Worm (Caenorhabditis elegans) whole organism, L2 larva: Measurements from ENCODE around the gene F46H5.5.

ENCODE experiments used
- F13H6.1 ChIP-seq: sonication (generic microtip); optimal IDR thresholded peaks from 2 replicates; lab custom pipeline; 2016; ENCODE audit warnings: missing genetic modification characterization, missing compliant biosample characterization
- alr-1 ChIP-seq: fragments of 150-350 bp; optimal IDR thresholded peaks from 2 replicates; lab custom pipeline; 2014; ENCODE audit warnings: missing biosample characterization, missing genetic modification characterization
- ama-1 ChIP-seq: fragments of 150-350 bp; optimal IDR thresholded peaks from 2 replicates; lab custom pipeline; 2018; ENCODE audit warnings: inconsistent platforms
- blmp-1 ChIP-seq: sonication (generic microtip); optimal IDR thresholded peaks from 2 replicates; lab custom pipeline; 2017; ENCODE audit warnings: missing genetic modification characterization, mild to moderate bottlenecking, missing compliant biosample characterization, antibody characterized with exemption, moderate library complexity; ENCODE audit not compliant: insufficient read depth
- ceh-82 ChIP-seq: fragments of 150-350 bp; optimal IDR thresholded peaks from 2 replicates; lab custom pipeline; 2014; ENCODE audit warnings: missing biosample characterization, missing genetic modification characterization
- dmd-4 ChIP-seq: sonication (generic microtip); optimal IDR thresholded peaks from 2 replicates; lab custom pipeline; 2017; ENCODE audit warnings: missing biosample characterization, missing genetic modification characterization
- elt-1 ChIP-seq: fragments of 150-350 bp; optimal IDR thresholded peaks from 2 replicates; lab custom pipeline; 2014; ENCODE audit warnings: missing biosample characterization, missing genetic modification characterization
- lin-11 ChIP-seq: fragments of 150-350 bp; sonication (generic microtip); optimal IDR thresholded peaks from 2 replicates; lab custom pipeline; 2014; ENCODE audit warnings: missing biosample characterization, missing genetic modification characterization, inconsistent platforms, mixed read lengths
- lin-13 ChIP-seq: fragments of 150-350 bp; optimal IDR thresholded peaks from 2 replicates; lab custom pipeline; 2014; ENCODE audit warnings: missing biosample characterization, missing genetic modification reagents, missing genetic modification characterization
- lin-39 ChIP-seq: fragments of 150-350 bp; optimal IDR thresholded peaks from 2 replicates; lab custom pipeline; 2014; ENCODE audit warnings: missing biosample characterization, missing genetic modification reagents, missing genetic modification characterization
- lsy-2 ChIP-seq, 2 experiments: fragments of 150-350 bp in 1 of 2; sonication (generic microtip) in 1 of 2; optimal IDR thresholded peaks; 2 replicates each; lab custom pipeline; 2014 to 2017; ENCODE audit warnings: missing biosample characterization in 2 of 2, missing genetic modification characterization in 2 of 2
- mab-5 ChIP-seq: fragments of 150-350 bp; optimal IDR thresholded peaks from 2 replicates; lab custom pipeline; 2014; ENCODE audit warnings: missing biosample characterization, missing genetic modification characterization
- mbf-1 ChIP-seq: sonication (generic microtip); optimal IDR thresholded peaks from 2 replicates; lab custom pipeline; 2017; ENCODE audit warnings: missing biosample characterization, missing genetic modification characterization
- mdl-1 ChIP-seq, 2 experiments: fragments of 150-350 bp in 1 of 2; sonication (generic microtip) in 1 of 2; optimal IDR thresholded peaks; 2 replicates each; lab custom pipeline; 2017; ENCODE audit warnings: missing biosample characterization in 2 of 2, missing genetic modification characterization in 2 of 2
- nhr-10 ChIP-seq: sonication (generic microtip); optimal IDR thresholded peaks from 2 replicates; lab custom pipeline; 2017; ENCODE audit warnings: missing biosample characterization, missing genetic modification characterization
- nhr-11 ChIP-seq: fragments of 150-350 bp; optimal IDR thresholded peaks from 2 replicates; lab custom pipeline; 2014; ENCODE audit warnings: missing biosample characterization, missing genetic modification characterization
- nhr-129 ChIP-seq: fragments of 150-350 bp; optimal IDR thresholded peaks from 2 replicates; lab custom pipeline; 2014; ENCODE audit warnings: missing biosample characterization, missing genetic modification characterization
- nhr-21 ChIP-seq: fragments of 150-350 bp; optimal IDR thresholded peaks from 2 replicates; lab custom pipeline; 2014; ENCODE audit warnings: missing biosample characterization, missing genetic modification characterization
- nhr-23 ChIP-seq: fragments of 150-350 bp; optimal IDR thresholded peaks from 2 replicates; lab custom pipeline; 2014; ENCODE audit warnings: missing biosample characterization, missing genetic modification reagents, missing genetic modification characterization
- nhr-237 ChIP-seq: fragments of 150-350 bp; optimal IDR thresholded peaks from 2 replicates; lab custom pipeline; 2014; ENCODE audit warnings: missing biosample characterization, missing genetic modification characterization
- nhr-25 ChIP-seq: fragments of 150-350 bp; sonication (generic microtip); optimal IDR thresholded peaks from 3 replicates; lab custom pipeline; 2014; ENCODE audit warnings: missing biosample characterization, missing genetic modification characterization
- nhr-6 ChIP-seq: fragments of 150-350 bp; optimal IDR thresholded peaks from 2 replicates; lab custom pipeline; 2014; ENCODE audit warnings: missing biosample characterization, missing genetic modification characterization
- nhr-77 ChIP-seq: fragments of 150-350 bp; optimal IDR thresholded peaks from 2 replicates; lab custom pipeline; 2014; ENCODE audit warnings: missing biosample characterization, missing genetic modification characterization
- peb-1 ChIP-seq: fragments of 150-350 bp; optimal IDR thresholded peaks from 2 replicates; lab custom pipeline; 2014; ENCODE audit warnings: missing biosample characterization, missing genetic modification characterization
- sem-4 ChIP-seq: fragments of 150-350 bp; optimal IDR thresholded peaks from 2 replicates; lab custom pipeline; 2014; ENCODE audit warnings: missing biosample characterization, missing genetic modification reagents, missing genetic modification characterization
- skn-1 ChIP-seq: sonication (generic microtip); optimal IDR thresholded peaks from 2 replicates; lab custom pipeline; 2017; ENCODE audit warnings: missing biosample characterization, missing genetic modification characterization
- sma-3 ChIP-seq: sonication (generic microtip); optimal IDR thresholded peaks from 2 replicates; lab custom pipeline; 2016; ENCODE audit warnings: missing genetic modification reagents, missing genetic modification characterization, missing compliant biosample characterization
- sma-9 ChIP-seq, 2 experiments: fragments of 150-350 bp in 1 of 2; sonication (generic microtip) in 1 of 2; optimal IDR thresholded peaks; 2 replicates each; lab custom pipeline; 2014 to 2016; ENCODE audit warnings: missing genetic modification characterization in 2 of 2, mild to moderate bottlenecking in 1 of 2, missing biosample characterization in 1 of 2, missing compliant biosample characterization in 1 of 2, missing genetic modification reagents in 1 of 2, moderate library complexity in 1 of 2
- snpc-4 ChIP-seq: fragments of 150-350 bp; optimal IDR thresholded peaks from 2 replicates; lab custom pipeline; 2014; ENCODE audit warnings: missing biosample characterization, missing genetic modification characterization
- unc-55 ChIP-seq: fragments of 150-350 bp; sonication (generic microtip); optimal IDR thresholded peaks from 3 replicates; lab custom pipeline; 2014; ENCODE audit warnings: missing biosample characterization, missing genetic modification reagents, missing genetic modification characterization
- unc-62 ChIP-seq: fragments of 150-350 bp; optimal IDR thresholded peaks from 2 replicates; lab custom pipeline; 2014; ENCODE audit warnings: missing biosample characterization, missing genetic modification reagents, missing genetic modification characterization
- ztf-1 ChIP-seq: fragments of 200-800 bp; sonication (Bioruptor generic); conservative IDR thresholded peaks from 2 replicates; pipeline ENCODE4 v1.3.6; 2022; ENCODE audit warnings: missing genetic modification characterization, missing compliant biosample characterization
- ztf-11 ChIP-seq: sonication (generic microtip); optimal IDR thresholded peaks from 2 replicates; lab custom pipeline; 2017; ENCODE audit warnings: missing biosample characterization, missing genetic modification characterization
- ztf-4 ChIP-seq: fragments of 150-350 bp; optimal IDR thresholded peaks from 2 replicates; lab custom pipeline; 2014; ENCODE audit warnings: missing biosample characterization, missing genetic modification characterization

Gene F46H5.5

DNA sequence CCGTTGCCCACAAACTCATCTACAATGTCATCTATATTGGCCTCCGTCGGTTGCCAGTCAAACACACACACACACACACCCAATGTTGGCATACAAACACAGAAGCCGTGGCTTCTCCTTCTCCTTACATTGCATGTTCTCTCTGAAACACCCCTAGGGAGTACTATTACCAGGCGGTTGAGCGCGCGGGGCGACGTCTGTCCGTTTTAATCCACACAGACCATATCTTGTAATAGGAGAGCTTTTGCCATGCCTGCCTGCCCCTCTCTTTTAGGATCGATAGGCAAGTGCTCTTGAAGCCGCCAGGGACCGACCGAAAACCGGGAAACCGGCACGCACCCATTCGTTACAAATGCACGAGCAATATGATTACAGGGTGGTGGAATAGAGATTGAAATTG lies 32.3 kb downstream of the F46H5.5 start:
- TF ChIP-seq lsy-2 (tag; optimal IDR thresholded peaks at IDR 0.05; lab: Kevin White, UChicago) (no peak), ama-1 (lab: Kevin White, UChicago) (no peak), unc-55 (GFP tag; lab: Kevin White, UChicago) (no peak), elt-1 (tag; lab: Kevin White, UChicago) (no peak), skn-1 (tag; lab: Kevin White, UChicago) (no peak), alr-1 (tag; lab: Kevin White, UChicago) (no peak), nhr-25 (tag; lab: Kevin White, UChicago) (no peak), nhr-237 (tag; lab: Kevin White, UChicago) (no peak)

DNA sequence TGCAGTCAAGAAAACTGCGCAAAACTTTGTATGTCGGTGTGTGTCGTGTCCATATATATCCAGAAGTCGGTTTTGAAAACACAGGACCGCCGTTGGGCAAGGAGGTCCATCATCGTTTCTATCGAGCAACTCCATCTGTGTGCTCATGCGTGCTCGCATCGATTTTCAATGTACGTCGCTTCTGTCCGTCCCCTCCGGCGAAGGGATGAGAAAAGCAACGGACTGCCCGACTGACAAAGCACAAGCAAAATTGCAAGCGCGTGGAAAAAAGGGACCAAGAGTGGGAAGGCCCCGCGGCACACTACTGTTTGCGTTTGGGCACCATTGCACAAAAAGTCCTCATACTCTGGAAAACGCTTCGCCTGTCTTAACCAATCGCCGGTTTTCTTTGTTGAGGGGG lies 34.4 kb downstream of the F46H5.5 start:
- no peak for TF ChIP-seq lin-13 (GFP tag; lab: Kevin White, UChicago)
- no peak for TF ChIP-seq ceh-82 (tag; lab: Kevin White, UChicago)
- peak; percentile 30 for TF ChIP-seq unc-55 (GFP tag; lab: Kevin White, UChicago)

DNA sequence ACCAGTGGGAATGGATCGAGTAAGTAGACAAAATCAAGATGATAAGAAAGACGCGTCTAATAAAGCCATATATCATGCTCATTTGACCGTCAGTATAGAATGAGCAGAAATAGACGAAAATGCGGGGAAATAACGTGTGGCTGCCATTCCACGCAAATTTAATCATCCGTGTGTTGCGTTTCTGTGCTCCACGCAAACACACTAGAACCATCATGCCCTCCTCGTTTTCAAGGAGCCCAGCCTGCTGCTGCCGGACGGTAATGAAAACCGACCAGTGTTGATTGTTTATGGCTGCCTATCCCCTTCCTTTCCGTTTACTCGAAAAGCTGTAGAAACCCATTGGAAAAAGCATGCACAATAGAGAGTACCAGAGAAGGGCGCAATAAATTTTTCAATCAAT lies 36.6 kb downstream of the F46H5.5 start:
- TF ChIP-seq nhr-23 (tag; lab: Kevin White, UChicago) (no peak), nhr-77 (tag; lab: Kevin White, UChicago) (no peak), sma-3 (GFP tag; lab: Kevin White, UChicago) (no peak), ztf-1 (no peak), lsy-2 (tag; optimal IDR thresholded peaks at IDR 0.05; lab: Kevin White, UChicago) (no peak), sem-4 (tag; lab: Kevin White, UChicago) (no peak), ztf-11 (tag; lab: Kevin White, UChicago) (no peak), nhr-6 (no peak), mdl-1 (tag; optimal IDR thresholded peaks at IDR 0.05; lab: Kevin White, UChicago) (no peak), skn-1 (tag; lab: Kevin White, UChicago) (no peak), elt-1 (tag; lab: Kevin White, UChicago) (no peak), lin-39 (tag; lab: Kevin White, UChicago) (no peak), nhr-11 (tag; lab: Kevin White, UChicago) (no peak), mbf-1 (tag; lab: Kevin White, UChicago) (no peak), nhr-237 (tag; lab: Kevin White, UChicago) (no peak), F13H6.1 (tag; lab: Kevin White, UChicago) (no peak), unc-55 (GFP tag; lab: Kevin White, UChicago) (no peak), dmd-4 (tag; lab: Kevin White, UChicago) (no peak)

DNA sequence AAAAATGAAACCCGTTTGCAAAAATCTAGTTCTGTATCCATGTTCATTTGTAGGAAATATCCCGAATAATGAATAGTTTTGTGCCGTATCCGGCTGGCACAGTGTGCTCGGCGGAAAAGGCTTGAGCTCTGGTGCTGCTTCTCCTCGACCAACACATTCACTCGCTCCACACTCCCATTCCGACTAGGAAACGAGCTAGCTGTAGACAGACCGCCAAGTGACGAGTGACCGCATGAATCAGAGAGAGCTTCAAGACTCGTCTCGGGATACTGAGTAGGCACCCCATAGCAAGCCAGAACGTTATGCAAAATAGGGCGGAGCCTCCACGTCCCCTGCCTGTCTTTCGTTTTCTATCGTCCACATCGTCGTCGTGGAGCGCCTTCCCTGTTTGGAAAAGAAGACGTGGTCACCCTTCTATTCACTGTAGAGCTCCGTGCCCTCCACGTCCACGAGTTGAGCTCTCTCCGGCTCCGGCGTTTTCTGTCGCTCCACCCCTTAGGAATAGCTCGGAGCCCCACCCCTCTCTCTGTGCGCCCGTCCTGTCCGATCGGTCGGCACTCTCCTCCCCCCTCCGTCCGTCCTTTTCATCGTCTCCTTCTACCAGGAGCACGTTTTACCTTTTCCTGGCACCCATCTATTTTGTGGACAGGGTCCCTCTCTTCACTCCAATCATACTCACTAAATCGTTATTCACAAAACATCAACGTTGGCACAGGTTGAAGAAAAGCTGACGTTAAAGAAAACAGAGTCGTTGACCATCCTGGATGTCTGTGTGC lies 38.9 kb downstream of the F46H5.5 start, which contains the start of gene syd-9:
Gene syd-9, plus strand, starts transcription at position 394 of the 776 bp plus-strand sequence.
- no peak for TF ChIP-seq peb-1 (tag; lab: Kevin White, UChicago)
- TF ChIP-seq nhr-237 (tag; lab: Kevin White, UChicago), result no peak
- TF ChIP-seq nhr-10 (tag; lab: Kevin White, UChicago), result no peak
- TF ChIP-seq sma-9 (GFP tag; optimal IDR thresholded peaks at IDR 0.05; lab: Kevin White, UChicago), result peak; percentile 19
- TF ChIP-seq sma-9 (tag; optimal IDR thresholded peaks at IDR 0.05; lab: Kevin White, UChicago), result no peak
- TF ChIP-seq ztf-1, result no peak
- no peak for TF ChIP-seq lin-11
- peak; percentile 44 for TF ChIP-seq nhr-129
- TF ChIP-seq snpc-4 (tag; lab: Kevin White, UChicago), result no peak
- TF ChIP-seq sem-4 (tag; lab: Kevin White, UChicago), result no peak
- no peak for TF ChIP-seq ama-1 (lab: Kevin White, UChicago)
- no peak for TF ChIP-seq nhr-21 (tag; lab: Kevin White, UChicago)

DNA sequence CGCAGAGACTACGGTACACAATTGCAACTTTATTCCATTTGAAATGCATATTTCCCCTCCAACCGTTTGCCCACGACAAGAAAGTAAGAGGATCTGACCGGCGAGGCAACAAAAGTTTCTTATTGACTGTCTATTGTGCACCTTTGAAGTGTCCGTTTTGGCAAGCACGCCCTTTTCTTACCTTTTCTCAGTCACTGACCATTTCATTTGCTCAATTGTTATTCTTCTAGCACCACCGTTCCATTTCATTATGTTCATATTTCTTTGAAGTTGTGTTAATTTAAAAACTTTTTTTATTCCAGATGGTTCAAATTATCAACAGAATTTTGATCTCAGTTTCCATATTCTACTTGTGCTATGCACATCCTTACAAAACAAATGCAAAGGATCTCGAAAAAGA lies 45.4 kb downstream of the F46H5.5 start, which contains the start of gene spp-22:
Gene spp-22, plus strand, starts transcription at position 301 of the 400 bp plus-strand sequence.
- no peak for TF ChIP-seq ama-1 (lab: Kevin White, UChicago)
- TF ChIP-seq nhr-77 (tag; lab: Kevin White, UChicago), result no peak
- no peak for TF ChIP-seq unc-62 (GFP tag; lab: Kevin White, UChicago)
- TF ChIP-seq mab-5 (tag; lab: Kevin White, UChicago), result no peak
- TF ChIP-seq blmp-1 (tag; lab: Kevin White, UChicago), result no peak
- TF ChIP-seq nhr-237 (tag; lab: Kevin White, UChicago), result no peak
- no peak for TF ChIP-seq ztf-4
- TF ChIP-seq elt-1 (tag; lab: Kevin White, UChicago), result no peak
